Fruit fly (Drosophila melanogaster) whole organism, prepupa: ENCODE data around the gene Dis3l2.

Experiments
- Blimp-1 ChIP-seq: fragments of 200-800 bp; sonication (Bioruptor generic); optimal IDR thresholded peaks from 3 replicates; lab custom pipeline; 2017; ENCODE audit warnings: missing biosample characterization, missing genetic modification characterization, mild to moderate bottlenecking, moderate library complexity, missing genetic modification reagents
- CG10631 ChIP-seq: fragments of 200-800 bp; sonication (Bioruptor generic); optimal IDR thresholded peaks from 2 replicates; lab custom pipeline; 2016; ENCODE audit warnings: missing biosample characterization, missing genetic modification characterization
- CG11294 ChIP-seq: fragments of 200-800 bp; sonication (Bioruptor generic); IDR thresholded peaks from 2 replicates; pipeline ENCODE4 v1.3.6; 2022; ENCODE audit warnings: missing biosample characterization, missing genetic modification characterization
- CG11762 ChIP-seq: fragments of 200-800 bp; sonication (Bioruptor generic); optimal IDR thresholded peaks from 3 replicates; lab custom pipeline; 2016; ENCODE audit warnings: missing biosample characterization, missing genetic modification characterization; ENCODE audit not compliant: insufficient read depth
- CG11902 ChIP-seq: fragments of 200-800 bp; sonication (Bioruptor generic); optimal IDR thresholded peaks from 3 replicates; lab custom pipeline; 2016; ENCODE audit warnings: missing biosample characterization, missing genetic modification characterization
- CG15336 ChIP-seq: fragments of 200-800 bp; sonication (Bioruptor generic); IDR thresholded peaks from 2 replicates; pipeline ENCODE4 v1.3.6; 2022; ENCODE audit warnings: missing biosample characterization, missing genetic modification characterization
- CG1621 ChIP-seq: fragments of 200-800 bp; sonication (Bioruptor generic); optimal IDR thresholded peaks from 3 replicates; lab custom pipeline; 2018; ENCODE audit warnings: missing biosample characterization, mild to moderate bottlenecking, missing genetic modification characterization
- CG16779 ChIP-seq: fragments of 200-800 bp; sonication (Bioruptor generic); optimal IDR thresholded peaks from 3 replicates; lab custom pipeline; 2017; ENCODE audit warnings: missing biosample characterization, mild to moderate bottlenecking, missing genetic modification characterization
- CG3032 ChIP-seq: fragments of 200-800 bp; optimal IDR thresholded peaks from 2 replicates; lab custom pipeline; 2019; ENCODE audit warnings: missing biosample characterization, mild to moderate bottlenecking, missing genetic modification characterization, moderate library complexity
- CG32006 ChIP-seq: fragments of 200-800 bp; sonication (Bioruptor generic); optimal IDR thresholded peaks from 3 replicates; lab custom pipeline; 2017; ENCODE audit warnings: missing biosample characterization, mild to moderate bottlenecking, missing genetic modification characterization
- CG34406 ChIP-seq: fragments of 200-800 bp; sonication (Bioruptor generic); optimal IDR thresholded peaks from 3 replicates; lab custom pipeline; 2016; ENCODE audit warnings: missing biosample characterization, missing genetic modification characterization
- CG3919 ChIP-seq: fragments of 200-800 bp; sonication (Bioruptor generic); optimal IDR thresholded peaks from 3 replicates; lab custom pipeline; 2016; ENCODE audit warnings: missing biosample characterization, missing genetic modification characterization
- CG4318 ChIP-seq: fragments of 200-800 bp; sonication (Bioruptor generic); optimal IDR thresholded peaks from 3 replicates; lab custom pipeline; 2017; ENCODE audit warnings: missing biosample characterization, mild to moderate bottlenecking, missing genetic modification characterization
- CG6163 ChIP-seq: fragments of 200-800 bp; sonication (Bioruptor generic); IDR thresholded peaks from 3 replicates; pipeline ENCODE4 v1.3.6; 2022; ENCODE audit warnings: missing biosample characterization, missing genetic modification characterization
- CG6276 ChIP-seq: fragments of 200-800 bp; sonication (Bioruptor generic); optimal IDR thresholded peaks from 2 replicates; lab custom pipeline; 2017; ENCODE audit warnings: missing biosample characterization, mild to moderate bottlenecking, missing genetic modification characterization
- CG6792 ChIP-seq: fragments of 200-800 bp; sonication (Bioruptor generic); optimal IDR thresholded peaks from 3 replicates; lab custom pipeline; 2016; ENCODE audit warnings: missing biosample characterization, missing genetic modification characterization
- CG6808 ChIP-seq: fragments of 200-800 bp; sonication (Bioruptor generic); optimal IDR thresholded peaks from 3 replicates; lab custom pipeline; 2017; ENCODE audit warnings: missing biosample characterization, missing genetic modification characterization, mild to moderate bottlenecking, moderate library complexity, missing genetic modification reagents
- CG6854 ChIP-seq: fragments of 200-800 bp; sonication (Bioruptor generic); optimal IDR thresholded peaks from 2 replicates; lab custom pipeline; 2017; ENCODE audit warnings: missing biosample characterization, mild to moderate bottlenecking, missing genetic modification characterization
- CG7368 ChIP-seq: fragments of 200-800 bp; sonication (Bioruptor generic); optimal IDR thresholded peaks from 3 replicates; lab custom pipeline; 2016; ENCODE audit warnings: missing biosample characterization, missing genetic modification characterization
- CG8119 ChIP-seq: fragments of 200-800 bp; sonication (Bioruptor generic); IDR thresholded peaks from 3 replicates; pipeline ENCODE4 v1.3.6; 2022; ENCODE audit warnings: missing biosample characterization, missing genetic modification characterization
- CG8632 ChIP-seq: fragments of 200-800 bp; sonication (Bioruptor generic); optimal IDR thresholded peaks from 3 replicates; lab custom pipeline; 2016; ENCODE audit warnings: missing biosample characterization, missing genetic modification characterization
- CG9139 ChIP-seq: fragments of 200-800 bp; sonication (Bioruptor generic); optimal IDR thresholded peaks from 3 replicates; lab custom pipeline; 2017; ENCODE audit warnings: missing biosample characterization, mild to moderate bottlenecking, missing genetic modification characterization
- Eip78C ChIP-seq: fragments of 200-800 bp; sonication (Bioruptor generic); peaks from one replicate; lab custom pipeline; 2016; ENCODE audit warnings: missing biosample characterization, missing genetic modification characterization
- Eip93F ChIP-seq: fragments of 200-800 bp; sonication (Bioruptor generic); optimal IDR thresholded peaks from 2 replicates; lab custom pipeline; 2016; ENCODE audit warnings: missing biosample characterization, mild to moderate bottlenecking, missing genetic modification characterization
- Ets96B ChIP-seq: fragments of 200-800 bp; optimal IDR thresholded peaks from 2 replicates; lab custom pipeline; 2019; ENCODE audit warnings: missing biosample characterization, mild to moderate bottlenecking, missing genetic modification characterization, moderate library complexity
- Hr38 ChIP-seq: sonication (Bioruptor generic); optimal IDR thresholded peaks from 2 replicates; lab custom pipeline; 2016; ENCODE audit warnings: missing biosample characterization, missing genetic modification characterization
- Hr39 ChIP-seq: fragments of 200-800 bp; sonication (Bioruptor generic); optimal IDR thresholded peaks from 2 replicates; lab custom pipeline; 2016; ENCODE audit warnings: missing biosample characterization, missing genetic modification characterization
- Lpt ChIP-seq: fragments of 200-800 bp; sonication (Bioruptor generic); optimal IDR thresholded peaks from 3 replicates; lab custom pipeline; 2016; ENCODE audit warnings: missing biosample characterization, missing genetic modification characterization
- Met ChIP-seq: fragments of 200-800 bp; sonication (Bioruptor generic); optimal IDR thresholded peaks from 3 replicates; lab custom pipeline; 2016; ENCODE audit warnings: missing biosample characterization, missing genetic modification characterization
- OdsH ChIP-seq: fragments of 200-800 bp; sonication (Bioruptor generic); optimal IDR thresholded peaks from 3 replicates; lab custom pipeline; 2016; ENCODE audit warnings: missing biosample characterization, missing genetic modification characterization
- Smox ChIP-seq: fragments of 200-800 bp; sonication (Bioruptor generic); optimal IDR thresholded peaks from 3 replicates; lab custom pipeline; 2016; ENCODE audit warnings: missing biosample characterization, missing genetic modification characterization
- Sox14 ChIP-seq: fragments of 200-800 bp; sonication (Bioruptor generic); optimal IDR thresholded peaks from 3 replicates; lab custom pipeline; 2016; ENCODE audit warnings: missing biosample characterization, missing genetic modification characterization
- Sox15 ChIP-seq: fragments of 200-800 bp; sonication (Bioruptor generic); optimal IDR thresholded peaks from 3 replicates; lab custom pipeline; 2016; ENCODE audit warnings: missing biosample characterization, missing genetic modification characterization
- achi ChIP-seq: fragments of 200-800 bp; sonication (Bioruptor generic); optimal IDR thresholded peaks from 3 replicates; lab custom pipeline; 2016; ENCODE audit warnings: missing biosample characterization, missing genetic modification characterization
- cyc ChIP-seq: fragments of 200-800 bp; sonication (Bioruptor generic); optimal IDR thresholded peaks from 3 replicates; lab custom pipeline; 2016; ENCODE audit warnings: missing biosample characterization, missing genetic modification characterization
- dac ChIP-seq: fragments of 200-800 bp; sonication (Bioruptor generic); optimal IDR thresholded peaks from 2 replicates; lab custom pipeline; 2017; ENCODE audit warnings: missing biosample characterization, mild to moderate bottlenecking, missing genetic modification characterization
- dsx ChIP-seq: fragments of 200-800 bp; optimal IDR thresholded peaks from 3 replicates; lab custom pipeline; 2019; ENCODE audit warnings: missing biosample characterization, mild to moderate bottlenecking, missing genetic modification characterization, moderate library complexity; ENCODE audit not compliant: poor library complexity, severe bottlenecking
- eg ChIP-seq: fragments of 200-800 bp; sonication (Bioruptor generic); IDR thresholded peaks from 3 replicates; pipeline ENCODE4 v1.3.6; 2022; ENCODE audit warnings: missing biosample characterization, missing genetic modification characterization
- esn ChIP-seq: fragments of 200-800 bp; sonication (Bioruptor generic); optimal IDR thresholded peaks from 2 replicates; lab custom pipeline; 2016; ENCODE audit warnings: missing biosample characterization, mild to moderate bottlenecking, missing genetic modification characterization, moderate library complexity
- fd59A ChIP-seq: fragments of 200-800 bp; sonication (Bioruptor generic); optimal IDR thresholded peaks from 2 replicates; lab custom pipeline; 2017; ENCODE audit warnings: missing biosample characterization, mild to moderate bottlenecking, missing genetic modification characterization, missing genetic modification reagents
- fd85E ChIP-seq: fragments of 200-800 bp; sonication (Bioruptor generic); optimal IDR thresholded peaks from 3 replicates; lab custom pipeline; 2016; ENCODE audit warnings: missing biosample characterization, missing genetic modification characterization
- fkh ChIP-seq: fragments of 200-800 bp; sonication (Bioruptor generic); optimal IDR thresholded peaks from 3 replicates; lab custom pipeline; 2017; ENCODE audit warnings: missing biosample characterization, mild to moderate bottlenecking, missing genetic modification characterization, moderate library complexity
- lz ChIP-seq: fragments of 200-800 bp; sonication (Bioruptor generic); optimal IDR thresholded peaks from 3 replicates; lab custom pipeline; 2016; ENCODE audit warnings: missing biosample characterization, missing genetic modification characterization
- pdm3 ChIP-seq: fragments of 200-800 bp; sonication (Bioruptor generic); optimal IDR thresholded peaks from 3 replicates; lab custom pipeline; 2016; ENCODE audit warnings: missing biosample characterization, missing genetic modification characterization
- salr ChIP-seq, 2 experiments: fragments of 200-800 bp; sonication (Bioruptor generic); optimal IDR thresholded peaks; 3 replicates each; lab custom pipeline; 2016 to 2018; ENCODE audit warnings: missing biosample characterization in 2 of 2, missing genetic modification characterization in 2 of 2, mild to moderate bottlenecking in 1 of 2
- spab ChIP-seq: fragments of 200-800 bp; sonication (Bioruptor generic); optimal IDR thresholded peaks from 2 replicates; lab custom pipeline; 2017; ENCODE audit warnings: missing biosample characterization, mild to moderate bottlenecking, missing genetic modification characterization, missing genetic modification reagents
- ss ChIP-seq, 2 experiments: fragments of 200-800 bp; sonication (Bioruptor generic); optimal IDR thresholded peaks; 2 replicates in 1 of 2; 3 replicates in 1 of 2; lab custom pipeline; 2017 to 2018; ENCODE audit warnings: mild to moderate bottlenecking in 2 of 2, missing biosample characterization in 2 of 2, missing genetic modification characterization in 2 of 2, moderate library complexity in 1 of 2
- svp ChIP-seq: fragments of 200-800 bp; sonication (Bioruptor generic); peaks from one replicate; lab custom pipeline; 2016; ENCODE audit warnings: missing biosample characterization, missing genetic modification characterization
- topi ChIP-seq: fragments of 200-800 bp; sonication (Bioruptor generic); optimal IDR thresholded peaks from 3 replicates; lab custom pipeline; 2016; ENCODE audit warnings: missing biosample characterization, missing genetic modification characterization
- vri ChIP-seq: fragments of 200-800 bp; sonication (Bioruptor generic); optimal IDR thresholded peaks from 3 replicates; lab custom pipeline; 2016; ENCODE audit warnings: missing biosample characterization, mild to moderate bottlenecking, missing genetic modification characterization

The Dis3l2 gene

dm6 chr3L:224004-224951 lies 11.8 kb downstream of the Dis3l2 start:
- TF ChIP-seq pdm3 (GFP tag; lab: Kevin White, UChicago) (no peak), CG3032 (tag; lab: Kevin White, UChicago) (no peak), CG11762 (GFP tag; lab: Kevin White, UChicago) (no peak), Smox (no peak), CG6854 (GFP tag; lab: Kevin White, UChicago) (no peak), CG8119 (GFP tag; lab: Robert Waterston, UW) (0 out of 3 replicates have a peak, but pooled peaks have one; percentile 23), Blimp-1 (GFP tag; lab: Kevin White, UChicago) (no peak), CG7368 (GFP tag; lab: Kevin White, UChicago) (peak; percentile 26), CG4318 (GFP tag; lab: Kevin White, UChicago) (no peak), Ets96B (tag; lab: Kevin White, UChicago) (no peak), lz (GFP tag; lab: Kevin White, UChicago) (no peak), Sox15 (no peak), CG15336 (peak; percentile 8; the same call in 1 of the 2 replicates), CG6792 (no peak), Eip78C (GFP tag; lab: Kevin White, UChicago) (peak; percentile 59), CG6808 (peak; percentile 2), CG8632 (peak; percentile 1), svp (peak; percentile 80), salr (GFP tag; optimal IDR thresholded peaks at IDR 0.05; lab: Kevin White, UChicago) (no peak), OdsH (GFP tag; lab: Kevin White, UChicago) (no peak), eg (GFP tag; lab: Robert Waterston, UW) (peak; percentile 42; the same call in 2 of the 3 replicates), CG34406 (GFP tag; lab: Kevin White, UChicago) (no peak), CG16779 (tag; lab: Kevin White, UChicago) (no peak), dac (no peak), vri (GFP tag; lab: Kevin White, UChicago) (peak; percentile 41), CG3919 (GFP tag; lab: Kevin White, UChicago) (no peak), fkh (GFP tag; lab: Kevin White, UChicago) (peak; percentile 4), CG6276 (no peak), Sox14 (GFP tag; lab: Kevin White, UChicago) (peak; percentile 71), CG1621 (tag; lab: Kevin White, UChicago) (peak; percentile 62), CG11902 (GFP tag; lab: Kevin White, UChicago) (no peak), CG6163 (GFP tag; lab: Robert Waterston, UW) (peak; percentile 39; the same call in 1 of the 3 replicates), esn (no peak), CG32006 (GFP tag; lab: Kevin White, UChicago) (no peak), Lpt (GFP tag; lab: Kevin White, UChicago) (no peak), Hr38 (GFP tag; lab: Kevin White, UChicago) (no peak), CG9139 (GFP tag; lab: Kevin White, UChicago) (peak; percentile 41), dsx (GFP tag; lab: Kevin White, UChicago) (peak; percentile 63), cyc (GFP tag; lab: Kevin White, UChicago) (no peak), achi (GFP tag; lab: Kevin White, UChicago) (no peak), spab (no peak), Eip93F (GFP tag; lab: Kevin White, UChicago) (no peak), ss (GFP tag; optimal IDR thresholded peaks at IDR 0.05; lab: Kevin White, UChicago) (no peak), Hr39 (no peak), fd85E (GFP tag; lab: Kevin White, UChicago) (no peak), CG11294 (GFP tag; lab: Robert Waterston, UW) (no peak), fd59A (no peak), Met (GFP tag; lab: Kevin White, UChicago) (peak; percentile 1), topi (peak; percentile 15), CG10631 (no peak)
- TF ChIP-seq, all 60 proteins: peak for 17
